Worm (Caenorhabditis elegans): Measurements from ENCODE around the gene srx-80.

The srx-80 gene

DNA sequence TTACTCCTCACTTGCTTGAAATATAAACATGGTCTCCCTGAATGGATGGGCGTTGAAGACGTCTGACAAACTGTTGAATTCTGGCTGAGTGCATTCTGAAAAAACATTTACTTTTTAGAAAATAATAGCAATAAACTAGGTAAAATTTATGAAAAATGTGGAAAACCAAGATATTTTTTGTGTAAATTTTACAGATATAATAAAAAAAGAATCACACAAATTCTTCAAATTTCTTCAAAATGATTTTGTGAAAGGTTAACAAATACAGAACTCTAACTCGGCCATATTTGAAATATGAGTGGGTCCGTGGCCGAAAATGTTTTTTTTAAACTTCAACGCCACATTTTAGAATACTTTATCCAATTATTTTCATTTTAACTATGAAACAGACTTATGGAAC lies 24.6 kb downstream of the srx-80 start, which contains the start of gene glb-15:
TSS of gene glb-15 (minus strand) at position 101 of the 400 bp plus-strand sequence.
- TF ChIP-seq W03F9.2 (tag; optimal IDR thresholded peaks at IDR 0.05) = no peak
- no peak for TF ChIP-seq dao-5 (tag; optimal IDR thresholded peaks at IDR 0.05)
- TF ChIP-seq him-1 (tag; optimal IDR thresholded peaks at IDR 0.05) = no peak

- TF ChIP-seq dao-5 (tag; optimal IDR thresholded peaks at IDR 0.05) = no peak
- TF ChIP-seq W03F9.2 (tag; optimal IDR thresholded peaks at IDR 0.05) = no peak
- no peak for TF ChIP-seq him-1 (tag; optimal IDR thresholded peaks at IDR 0.05)
Observed at ce11 chrV:11620081-11620480, 26.6 kb downstream of the srx-80 start.

- TF ChIP-seq dao-5 (tag; optimal IDR thresholded peaks at IDR 0.05) = no peak
- TF ChIP-seq W03F9.2 (tag; optimal IDR thresholded peaks at IDR 0.05) = no peak
- TF ChIP-seq him-1 (tag; optimal IDR thresholded peaks at IDR 0.05) = no peak
Observed at ce11 chrV:11621276-11621675, 27.7 kb downstream of the srx-80 start.

DNA sequence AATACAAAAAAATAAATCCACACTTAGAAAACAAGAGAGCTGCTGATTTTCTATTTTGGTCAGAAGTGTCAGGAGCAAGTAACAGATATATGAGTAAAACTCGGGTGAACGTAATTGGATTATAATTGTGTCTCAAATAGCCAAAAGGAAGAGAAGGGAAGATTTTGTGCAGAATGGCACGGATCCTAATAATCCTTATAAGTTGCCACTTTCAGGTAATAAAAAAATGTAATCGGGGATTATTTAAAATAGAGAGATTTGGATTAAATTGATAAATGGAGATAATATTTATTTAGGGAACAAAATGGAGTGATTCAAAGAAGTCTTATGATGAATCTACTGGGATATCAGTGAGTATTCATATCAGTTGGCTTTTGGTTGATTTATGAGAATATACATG lies 31.4 kb downstream of the srx-80 start:
- TF ChIP-seq dao-5 (tag; optimal IDR thresholded peaks at IDR 0.05) (no peak), him-1 (tag; optimal IDR thresholded peaks at IDR 0.05) (no peak), W03F9.2 (tag; optimal IDR thresholded peaks at IDR 0.05) (no peak)

DNA sequence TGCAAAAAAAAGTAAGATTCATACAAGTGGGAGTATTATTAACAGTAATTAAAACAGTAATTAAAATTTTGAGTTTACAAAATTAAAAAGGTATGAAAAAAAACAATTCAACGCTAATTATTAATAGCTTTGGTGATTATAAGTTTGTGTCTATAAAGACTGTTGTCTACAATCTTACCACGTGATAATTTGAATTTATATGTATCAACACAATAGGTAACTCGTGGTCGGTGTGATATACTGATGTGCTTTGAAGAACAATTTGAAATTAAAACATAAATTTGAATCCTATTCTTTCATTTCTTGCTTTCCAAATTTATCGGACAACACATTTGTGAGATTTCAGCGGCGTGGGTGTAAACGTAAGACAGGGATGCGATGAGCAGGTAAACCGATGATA lies 34.3 kb downstream of the srx-80 start:
- TF ChIP-seq dao-5 (tag; optimal IDR thresholded peaks at IDR 0.05) (no peak), W03F9.2 (tag; optimal IDR thresholded peaks at IDR 0.05) (no peak), him-1 (tag; optimal IDR thresholded peaks at IDR 0.05) (no peak)

DNA sequence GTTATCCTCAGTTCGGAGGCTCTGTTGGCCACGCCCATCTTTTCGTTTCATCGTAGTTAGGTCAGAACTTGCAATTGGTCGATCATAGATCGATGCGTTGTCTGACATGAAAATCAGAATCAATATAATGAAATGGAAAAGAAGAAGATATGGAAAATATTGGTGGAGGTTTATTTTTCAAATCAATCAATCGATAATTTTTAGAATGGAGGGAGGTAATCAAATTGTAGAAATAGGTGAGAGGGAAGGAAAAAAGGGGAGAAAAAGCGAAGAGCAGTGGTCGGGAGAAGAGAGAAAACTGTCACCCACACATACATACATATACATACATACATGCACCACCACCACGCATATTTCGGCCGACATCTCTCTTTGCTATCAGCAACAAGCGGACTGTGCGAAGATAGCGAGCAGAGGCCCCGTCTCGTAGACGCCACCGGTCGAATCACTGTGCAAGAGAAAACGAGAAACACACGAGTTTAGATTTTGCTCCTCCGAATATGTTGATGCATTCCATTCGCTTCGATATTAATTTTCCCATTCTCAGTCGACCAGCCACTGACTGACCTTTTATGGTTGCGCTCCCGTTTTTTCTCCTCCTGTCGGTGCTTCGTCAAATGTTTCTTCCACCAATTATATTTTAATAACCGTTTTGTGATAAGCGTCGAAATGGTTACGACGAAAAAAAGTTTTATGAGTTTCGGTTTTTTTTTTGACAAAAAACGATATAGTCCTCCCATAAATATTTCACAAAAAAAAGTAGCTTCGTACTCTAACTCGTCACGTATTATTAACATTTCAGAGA lies 35.9 kb downstream of the srx-80 start, which contains the start of gene F35B12.10:
TSS of gene F35B12.10 (minus strand) at position 51 of the 805 bp plus-strand sequence.
- TF ChIP-seq him-1 (tag; optimal IDR thresholded peaks at IDR 0.05) (no peak), dao-5 (tag; optimal IDR thresholded peaks at IDR 0.05) (no peak), W03F9.2 (tag; optimal IDR thresholded peaks at IDR 0.05) (no peak)

DNA sequence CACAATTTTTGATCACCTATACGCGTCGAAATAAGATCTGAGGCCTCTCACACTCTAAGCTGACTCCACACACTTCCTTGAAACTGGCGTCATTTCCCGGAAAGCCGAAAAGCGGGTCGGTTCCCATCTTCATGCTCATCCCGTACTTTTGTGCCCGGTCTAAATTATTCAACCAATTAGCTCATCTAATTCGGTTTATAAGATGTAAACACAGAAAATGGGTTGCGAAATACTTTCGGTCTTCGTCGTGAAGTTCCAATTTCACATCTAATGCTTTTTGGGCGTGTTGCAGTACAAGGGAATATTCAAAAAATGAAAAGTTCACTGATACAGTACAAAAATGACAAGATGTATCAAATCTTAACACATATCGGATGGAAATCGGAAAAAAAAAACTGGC lies 37.6 kb downstream of the srx-80 start:
- TF ChIP-seq W03F9.2 (tag; optimal IDR thresholded peaks at IDR 0.05) = no peak
- TF ChIP-seq dao-5 (tag; optimal IDR thresholded peaks at IDR 0.05) = no peak
- TF ChIP-seq him-1 (tag; optimal IDR thresholded peaks at IDR 0.05) = no peak

ce11 chrV:11635587-11635986 lies 42.1 kb downstream of the srx-80 start:
- TF ChIP-seq him-1 (tag; optimal IDR thresholded peaks at IDR 0.05) (no peak), W03F9.2 (tag; optimal IDR thresholded peaks at IDR 0.05) (no peak), dao-5 (tag; optimal IDR thresholded peaks at IDR 0.05) (no peak)

- TF ChIP-seq W03F9.2 (tag; optimal IDR thresholded peaks at IDR 0.05) = no peak
- TF ChIP-seq him-1 (tag; optimal IDR thresholded peaks at IDR 0.05) = no peak
- no peak for TF ChIP-seq dao-5 (tag; optimal IDR thresholded peaks at IDR 0.05)
Observed at ce11 chrV:11637191-11637590, 43.7 kb downstream of the srx-80 start, which contains the start of gene sipa-1. Gene sipa-1, minus strand, starts transcription at chrV:11637291.

DNA sequence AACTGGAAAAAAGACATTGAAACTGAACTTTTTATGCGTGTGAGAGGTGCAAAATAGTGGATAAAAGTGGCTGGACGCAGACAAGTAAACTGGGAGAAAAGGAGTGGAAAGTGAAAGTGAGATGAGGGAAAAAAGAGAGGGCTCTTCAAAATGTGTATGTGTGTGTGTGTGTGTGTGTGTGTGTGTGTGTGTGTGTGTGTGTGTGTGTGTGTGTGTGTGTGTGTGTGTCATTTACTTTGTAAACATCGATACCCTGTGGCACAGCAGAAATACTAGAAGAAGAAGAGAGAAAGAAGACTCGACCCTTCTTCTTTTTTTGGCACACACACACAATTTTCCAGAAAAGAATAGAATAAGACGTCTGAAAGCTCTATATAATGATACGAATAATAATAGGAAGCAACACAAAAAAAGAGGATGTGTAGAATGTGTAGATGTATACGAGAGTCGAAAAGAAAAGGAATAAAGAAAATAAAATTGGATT lies 45.1 kb downstream of the srx-80 start:
- TF ChIP-seq W03F9.2 (tag; optimal IDR thresholded peaks at IDR 0.05) = no peak
- TF ChIP-seq him-1 (tag; optimal IDR thresholded peaks at IDR 0.05) = no peak
- no peak for TF ChIP-seq dao-5 (tag; optimal IDR thresholded peaks at IDR 0.05)

DNA sequence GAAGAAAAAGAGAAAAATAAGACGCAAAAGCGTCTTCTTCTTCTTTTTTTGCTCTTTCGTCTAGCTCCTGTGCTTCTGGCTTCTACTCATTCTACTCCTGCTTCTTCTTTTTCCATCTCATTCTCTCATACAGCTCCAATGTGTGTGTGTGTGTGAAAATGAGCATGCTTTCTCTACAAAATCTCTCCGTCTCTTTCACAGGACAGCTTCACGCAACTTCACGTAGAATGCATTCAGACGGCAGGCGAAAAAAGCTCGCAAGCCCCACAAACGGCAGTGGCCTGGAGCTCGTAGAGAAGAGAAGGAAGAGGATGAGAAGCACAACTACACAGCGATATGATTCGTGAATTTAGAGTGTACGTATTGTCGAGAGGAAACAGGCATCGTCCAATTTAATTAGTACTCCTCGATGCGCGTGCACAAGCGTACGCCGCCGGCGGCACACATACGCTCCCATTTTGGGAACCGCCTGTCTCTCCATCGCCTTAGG lies 47.8 kb downstream of the srx-80 start:
- TF ChIP-seq him-1 (tag; optimal IDR thresholded peaks at IDR 0.05) (peak; percentile 72), dao-5 (tag; optimal IDR thresholded peaks at IDR 0.05) (no peak)

DNA sequence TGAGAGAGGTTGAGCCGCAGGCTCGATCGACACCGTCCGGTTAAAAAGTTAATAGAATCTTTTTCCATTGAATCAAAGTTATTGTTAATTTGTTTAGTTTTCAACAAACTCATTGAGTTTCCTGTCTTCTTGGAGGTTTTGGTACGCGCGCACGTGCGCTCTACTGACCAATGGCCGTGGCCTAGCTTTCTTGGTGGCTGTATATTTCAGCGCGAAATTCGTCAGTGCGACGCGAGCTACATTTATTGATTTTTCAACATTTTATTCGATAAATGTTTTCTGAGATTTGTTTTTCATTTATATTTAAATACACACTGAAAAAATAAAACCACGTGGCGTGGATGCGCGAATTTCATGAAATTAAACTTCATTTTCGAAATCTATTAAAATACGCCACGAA lies 50.6 kb downstream of the srx-80 start, which contains the start of gene bir-1:
TSS of gene bir-1 (plus strand) at position 312 of the 400 bp plus-strand sequence.
- TF ChIP-seq dao-5 (tag; optimal IDR thresholded peaks at IDR 0.05) (no peak), W03F9.2 (tag; optimal IDR thresholded peaks at IDR 0.05) (peak; percentile 34), him-1 (tag; optimal IDR thresholded peaks at IDR 0.05) (peak; percentile 44)
